Fruit fly (Drosophila melanogaster) whole organism, wandering third instar larva: ENCODE results near the gene CSN5.

Source experiments
- CG32264 ChIP-seq: fragments of 200-800 bp; sonication (Bioruptor generic); optimal IDR thresholded peaks from 2 replicates; lab custom pipeline; 2016; ENCODE audit warnings: missing biosample characterization, missing genetic modification characterization
- CrebA ChIP-seq: fragments of 200-800 bp; sonication (Bioruptor generic); optimal IDR thresholded peaks from 2 replicates; lab custom pipeline; 2016; ENCODE audit warnings: missing biosample characterization, mild to moderate bottlenecking, missing genetic modification characterization, borderline replicate concordance
- Dif ChIP-seq: fragments of 200-275, 200-300 bp; sonication (Bioruptor generic); optimal IDR thresholded peaks from 2 replicates; lab custom pipeline; 2018; ENCODE audit warnings: missing biosample characterization, missing genetic modification characterization; ENCODE audit not compliant: partially characterized antibody
- GATAd ChIP-seq: sonication (Bioruptor generic); optimal IDR thresholded peaks from 2 replicates; lab custom pipeline; 2016; ENCODE audit warnings: missing biosample characterization, missing genetic modification characterization
- HLH106 ChIP-seq: fragments of 200-800 bp; optimal IDR thresholded peaks from 3 replicates; lab custom pipeline; 2019; ENCODE audit warnings: missing biosample characterization, mild to moderate bottlenecking, missing genetic modification characterization, moderate library complexity
- Hnf4 ChIP-seq: fragments of 200-800 bp; sonication (Bioruptor generic); optimal IDR thresholded peaks from 2 replicates; lab custom pipeline; 2016; ENCODE audit warnings: missing biosample characterization, mild to moderate bottlenecking, missing genetic modification characterization
- Hr78 ChIP-seq: fragments of >200 bp; optimal IDR thresholded peaks from 2 replicates; lab custom pipeline; 2017; ENCODE audit warnings: missing biosample characterization, missing genetic modification characterization
- Hr83 ChIP-seq: fragments of 200-300 bp; sonication (Bioruptor generic); optimal IDR thresholded peaks from 2 replicates; lab custom pipeline; 2016; ENCODE audit warnings: missing biosample characterization, mild to moderate bottlenecking, missing genetic modification characterization, moderate library complexity; ENCODE audit not compliant: poor library complexity, severe bottlenecking
- Myc ChIP-seq: fragments of >200 bp; optimal IDR thresholded peaks from 2 replicates; lab custom pipeline; 2017
- N ChIP-seq: fragments of >200 bp; optimal IDR thresholded peaks from 2 replicates; lab custom pipeline; 2018; ENCODE audit warnings: missing biosample characterization, missing external identifiers, missing genetic modification characterization
- OdsH ChIP-seq: fragments of 200-800 bp; sonication (Bioruptor generic); optimal IDR thresholded peaks from 2 replicates; lab custom pipeline; 2016; ENCODE audit warnings: missing biosample characterization, mild to moderate bottlenecking, missing genetic modification characterization
- Sp1 ChIP-seq: fragments of 200-800 bp; sonication (Bioruptor generic); optimal IDR thresholded peaks from 3 replicates; lab custom pipeline; 2019; ENCODE audit warnings: missing biosample characterization, mild to moderate bottlenecking, missing genetic modification characterization, moderate library complexity
- Vsx2 ChIP-seq: fragments of 200-300, 225-300 bp; sonication (Bioruptor generic); optimal IDR thresholded peaks from 2 replicates; lab custom pipeline; 2018; ENCODE audit warnings: missing biosample characterization, missing genetic modification characterization; ENCODE audit not compliant: partially characterized antibody
- brk ChIP-seq: fragments of 200-800 bp; sonication (Bioruptor generic); optimal IDR thresholded peaks from 2 replicates; lab custom pipeline; 2016; ENCODE audit warnings: missing biosample characterization, mild to moderate bottlenecking, missing genetic modification characterization
- dl ChIP-seq, 2 experiments: fragments of 175-275, 200-275 bp in 1 of 2; fragments of 200-275 bp in 1 of 2; sonication (Bioruptor generic); optimal IDR thresholded peaks; lab custom pipeline; 2018; ENCODE audit warnings: mild to moderate bottlenecking in 2 of 2, missing biosample characterization in 2 of 2, missing genetic modification characterization in 2 of 2, moderate library complexity in 2 of 2; ENCODE audit not compliant: partially characterized antibody in 2 of 2, insufficient read depth in 1 of 2
- dmrt93B ChIP-seq: fragments of 200-800 bp; sonication (Bioruptor generic); optimal IDR thresholded peaks from 2 replicates; lab custom pipeline; 2018; ENCODE audit warnings: missing biosample characterization, mild to moderate bottlenecking, missing genetic modification characterization
- dsf ChIP-seq: sonication (Bioruptor generic); optimal IDR thresholded peaks from 2 replicates; lab custom pipeline; 2016; ENCODE audit warnings: missing biosample characterization, missing genetic modification characterization, borderline replicate concordance
- ey ChIP-seq: fragments of 200-800 bp; sonication (Bioruptor generic); optimal IDR thresholded peaks from 2 replicates; lab custom pipeline; 2016; ENCODE audit warnings: missing biosample characterization, missing genetic modification characterization
- foxo ChIP-seq, 2 experiments: fragments of 200-800 bp; sonication (Bioruptor generic); optimal IDR thresholded peaks; 2 replicates in 1 of 2; 3 replicates in 1 of 2; lab custom pipeline; 2016 to 2017; ENCODE audit warnings: missing biosample characterization in 2 of 2, missing genetic modification characterization in 2 of 2
- h ChIP-seq: fragments of 200-800 bp; sonication (Bioruptor generic); optimal IDR thresholded peaks from 3 replicates; lab custom pipeline; 2016; ENCODE audit warnings: missing biosample characterization, mild to moderate bottlenecking, missing genetic modification characterization
- jim ChIP-seq: fragments of 175-275, 200-325 bp; sonication (Bioruptor generic); optimal IDR thresholded peaks from 2 replicates; lab custom pipeline; 2016; ENCODE audit warnings: missing biosample characterization, mild to moderate bottlenecking, missing genetic modification characterization
- pan ChIP-seq: fragments of >200 bp; optimal IDR thresholded peaks from 2 replicates; lab custom pipeline; 2017
- rgr ChIP-seq: fragments of 200-800 bp; sonication (Bioruptor generic); optimal IDR thresholded peaks from 3 replicates; lab custom pipeline; 2016; ENCODE audit warnings: missing biosample characterization, mild to moderate bottlenecking, missing genetic modification characterization
- sage ChIP-seq: fragments of 200-800 bp; sonication (Bioruptor generic); optimal IDR thresholded peaks from 2 replicates; lab custom pipeline; 2016; ENCODE audit warnings: missing biosample characterization, mild to moderate bottlenecking, missing genetic modification characterization
- tai ChIP-seq: sonication (Bioruptor generic); optimal IDR thresholded peaks from 2 replicates; lab custom pipeline; 2016; ENCODE audit warnings: missing biosample characterization, missing genetic modification characterization
- woc ChIP-seq: sonication (Bioruptor generic); optimal IDR thresholded peaks from 2 replicates; lab custom pipeline; 2016; ENCODE audit warnings: missing biosample characterization, mild to moderate bottlenecking, missing genetic modification characterization

The CSN5 gene

dm6 chr3R:16477033-16477432, 7.1 kb downstream of the CSN5 start, which contains the start of gene Gyc89Db:
Gene Gyc89Db (plus strand): TSS chr3R:16477110.
- TF ChIP-seq Sp1 (GFP tag; lab: Kevin White, UChicago) (no peak), HLH106 (no peak), CG32264 (no peak), ey (GFP tag; lab: Kevin White, UChicago) (no peak), dmrt93B (no peak), Hnf4 (GFP tag; lab: Kevin White, UChicago) (no peak)

- TF ChIP-seq h (GFP tag; lab: Kevin White, UChicago) (no peak), N (no peak), Hnf4 (GFP tag; lab: Kevin White, UChicago) (no peak), tai (GFP tag; lab: Kevin White, UChicago) (no peak)
Measured at dm6 chr3R:16480995-16481394, 11.1 kb downstream of the CSN5 start, which contains the start of gene Dhfr. Gene Dhfr (plus strand): TSS chr3R:16481167.

- TF ChIP-seq dl (GFP tag; optimal IDR thresholded peaks at IDR 0.05; lab: Kevin White, UChicago; ENCODE audit: insufficient read depth in 1 of 2, partially characterized antibody in 2 of 2) (no peak), CG32264 (peak; percentile 0), OdsH (GFP tag; lab: Kevin White, UChicago) (peak; percentile 3), sage (GFP tag; lab: Kevin White, UChicago) (peak; percentile 38)
- TF ChIP-seq, all 38 proteins: peak for 3
Measured at dm6 chr3R:16482276-16482675, 12.4 kb downstream of the CSN5 start, which contains the start of gene Sdhaf3. Gene Sdhaf3 (minus strand): TSS chr3R:16482452.

- no peak for TF ChIP-seq brk (GFP tag; lab: Kevin White, UChicago)
- TF ChIP-seq Hr83 (GFP tag; lab: Kevin White, UChicago): peak; percentile 68
- no peak for TF ChIP-seq tai (GFP tag; lab: Kevin White, UChicago)
- TF ChIP-seq HLH106: no peak
- TF ChIP-seq h (GFP tag; lab: Kevin White, UChicago): peak; percentile 12
- TF ChIP-seq rgr (GFP tag; lab: Kevin White, UChicago): no peak
- TF ChIP-seq GATAd (GFP tag; lab: Kevin White, UChicago): no peak
- TF ChIP-seq woc (GFP tag; lab: Kevin White, UChicago): no peak
- no peak for TF ChIP-seq dsf (GFP tag; lab: Kevin White, UChicago)
- no peak for TF ChIP-seq ey (GFP tag; lab: Kevin White, UChicago)
- TF ChIP-seq pan: no peak
- TF ChIP-seq jim: no peak
- TF ChIP-seq Myc (lab: Kevin White, UChicago): no peak
- no peak for TF ChIP-seq OdsH (GFP tag; lab: Kevin White, UChicago)
- TF ChIP-seq foxo (GFP tag; optimal IDR thresholded peaks at IDR 0.05; lab: Kevin White, UChicago): no peak
Measured at dm6 chr3R:16483877-16484417, 14.0 kb downstream of the CSN5 start, which contains the start of gene Der-2. Gene Der-2 (minus strand): TSS chr3R:16484223.

- no peak for TF ChIP-seq brk (GFP tag; lab: Kevin White, UChicago)
- TF ChIP-seq Vsx2: no peak
- no peak for TF ChIP-seq h (GFP tag; lab: Kevin White, UChicago)
- TF ChIP-seq CrebA: no peak
- no peak for TF ChIP-seq HLH106
- TF ChIP-seq dsf (GFP tag; lab: Kevin White, UChicago): no peak
- TF ChIP-seq dmrt93B: no peak
- no peak for TF ChIP-seq Myc (lab: Kevin White, UChicago)
- no peak for TF ChIP-seq Hr78 (GFP tag; lab: Kevin White, UChicago)
- TF ChIP-seq Hr83 (GFP tag; lab: Kevin White, UChicago): no peak
- no peak for TF ChIP-seq Sp1 (GFP tag; lab: Kevin White, UChicago)
- TF ChIP-seq Dif (GFP tag; lab: Kevin White, UChicago): no peak
Measured at dm6 chr3R:16485487-16486233, 15.8 kb downstream of the CSN5 start.

dm6 chr3R:16495322-16495721, 25.4 kb downstream of the CSN5 start, which contains the start of gene Cad89D:
Gene Cad89D (minus strand): TSS chr3R:16495422.
- TF ChIP-seq N (no peak), Hr78 (GFP tag; lab: Kevin White, UChicago) (no peak), OdsH (GFP tag; lab: Kevin White, UChicago) (no peak), dl (GFP tag; optimal IDR thresholded peaks at IDR 0.05; lab: Kevin White, UChicago; ENCODE audit: insufficient read depth in 1 of 2, partially characterized antibody in 2 of 2) (no peak)
- TF ChIP-seq, all 38 proteins: peak for 0
